Worm (Caenorhabditis elegans) whole organism, L2 larva: ENCODE measurements around the gene F13H8.6.

Experiments used
- C34F6.9 ChIP-seq: fragments of 150-350 bp; optimal IDR thresholded peaks from 2 replicates; lab custom pipeline; 2014; ENCODE audit warnings: missing biosample characterization, missing genetic modification characterization
- F13H6.1 ChIP-seq: sonication (generic microtip); optimal IDR thresholded peaks from 2 replicates; lab custom pipeline; 2016; ENCODE audit warnings: missing genetic modification characterization, missing compliant biosample characterization
- R02D3.7 ChIP-seq: fragments of 150-350 bp; optimal IDR thresholded peaks from 2 replicates; lab custom pipeline; 2014; ENCODE audit warnings: missing biosample characterization, missing genetic modification characterization
- Y55F3AM.14 ChIP-seq: fragments of 200-800 bp; sonication (Bioruptor generic); optimal IDR thresholded peaks from 2 replicates; lab custom pipeline; 2018; ENCODE audit warnings: mild to moderate bottlenecking, missing genetic modification characterization, missing compliant biosample characterization
- ZK546.5 ChIP-seq: sonication (generic microtip); optimal IDR thresholded peaks from 2 replicates; lab custom pipeline; 2017; ENCODE audit warnings: missing biosample characterization, missing genetic modification characterization
- alr-1 ChIP-seq: fragments of 150-350 bp; optimal IDR thresholded peaks from 2 replicates; lab custom pipeline; 2014; ENCODE audit warnings: missing biosample characterization, missing genetic modification characterization
- blmp-1 ChIP-seq: sonication (generic microtip); optimal IDR thresholded peaks from 2 replicates; lab custom pipeline; 2017; ENCODE audit warnings: missing genetic modification characterization, mild to moderate bottlenecking, missing compliant biosample characterization, antibody characterized with exemption, moderate library complexity; ENCODE audit not compliant: insufficient read depth
- ceh-16 ChIP-seq: fragments of 150-350 bp; optimal IDR thresholded peaks from 2 replicates; lab custom pipeline; 2014; ENCODE audit warnings: missing biosample characterization, missing genetic modification characterization
- ceh-82 ChIP-seq: fragments of 150-350 bp; optimal IDR thresholded peaks from 2 replicates; lab custom pipeline; 2014; ENCODE audit warnings: missing biosample characterization, missing genetic modification characterization
- crh-2 ChIP-seq: sonication (generic microtip); optimal IDR thresholded peaks from 2 replicates; lab custom pipeline; 2017; ENCODE audit warnings: missing biosample characterization, missing genetic modification characterization
- dmd-4 ChIP-seq: sonication (generic microtip); optimal IDR thresholded peaks from 2 replicates; lab custom pipeline; 2017; ENCODE audit warnings: missing biosample characterization, missing genetic modification characterization
- egl-27 ChIP-seq: sonication (generic microtip); optimal IDR thresholded peaks from 3 replicates; lab custom pipeline; 2017; ENCODE audit warnings: missing biosample characterization, missing genetic modification reagents, missing genetic modification characterization
- elt-1 ChIP-seq: fragments of 150-350 bp; optimal IDR thresholded peaks from 2 replicates; lab custom pipeline; 2014; ENCODE audit warnings: missing biosample characterization, missing genetic modification characterization
- elt-3 ChIP-seq: sonication (generic microtip); optimal IDR thresholded peaks from 2 replicates; lab custom pipeline; 2017; ENCODE audit warnings: missing biosample characterization, missing genetic modification characterization
- fos-1 ChIP-seq: fragments of 150-350 bp; optimal IDR thresholded peaks from 2 replicates; lab custom pipeline; 2014; ENCODE audit warnings: missing biosample characterization, missing genetic modification characterization
- gmeb-1 ChIP-seq: fragments of 150-350 bp; optimal IDR thresholded peaks from 2 replicates; lab custom pipeline; 2014; ENCODE audit warnings: missing biosample characterization, missing genetic modification characterization
- lin-11 ChIP-seq: fragments of 150-350 bp; sonication (generic microtip); optimal IDR thresholded peaks from 2 replicates; lab custom pipeline; 2014; ENCODE audit warnings: missing biosample characterization, missing genetic modification characterization, inconsistent platforms, mixed read lengths
- lin-13 ChIP-seq: fragments of 150-350 bp; optimal IDR thresholded peaks from 2 replicates; lab custom pipeline; 2014; ENCODE audit warnings: missing biosample characterization, missing genetic modification reagents, missing genetic modification characterization
- lin-39 ChIP-seq: fragments of 150-350 bp; optimal IDR thresholded peaks from 2 replicates; lab custom pipeline; 2014; ENCODE audit warnings: missing biosample characterization, missing genetic modification reagents, missing genetic modification characterization
- mab-5 ChIP-seq: fragments of 150-350 bp; optimal IDR thresholded peaks from 2 replicates; lab custom pipeline; 2014; ENCODE audit warnings: missing biosample characterization, missing genetic modification characterization
- mbf-1 ChIP-seq: sonication (generic microtip); optimal IDR thresholded peaks from 2 replicates; lab custom pipeline; 2017; ENCODE audit warnings: missing biosample characterization, missing genetic modification characterization
- mdl-1 ChIP-seq, 2 experiments: fragments of 150-350 bp in 1 of 2; sonication (generic microtip) in 1 of 2; optimal IDR thresholded peaks; 2 replicates each; lab custom pipeline; 2017; ENCODE audit warnings: missing biosample characterization in 2 of 2, missing genetic modification characterization in 2 of 2
- nhr-10 ChIP-seq: sonication (generic microtip); optimal IDR thresholded peaks from 2 replicates; lab custom pipeline; 2017; ENCODE audit warnings: missing biosample characterization, missing genetic modification characterization
- nhr-11 ChIP-seq: fragments of 150-350 bp; optimal IDR thresholded peaks from 2 replicates; lab custom pipeline; 2014; ENCODE audit warnings: missing biosample characterization, missing genetic modification characterization
- nhr-12 ChIP-seq: fragments of 150-350 bp; optimal IDR thresholded peaks from 2 replicates; lab custom pipeline; 2014; ENCODE audit warnings: missing biosample characterization, missing genetic modification characterization
- nhr-129 ChIP-seq: fragments of 150-350 bp; optimal IDR thresholded peaks from 2 replicates; lab custom pipeline; 2014; ENCODE audit warnings: missing biosample characterization, missing genetic modification characterization
- nhr-21 ChIP-seq: fragments of 150-350 bp; optimal IDR thresholded peaks from 2 replicates; lab custom pipeline; 2014; ENCODE audit warnings: missing biosample characterization, missing genetic modification characterization
- nhr-23 ChIP-seq: fragments of 150-350 bp; optimal IDR thresholded peaks from 2 replicates; lab custom pipeline; 2014; ENCODE audit warnings: missing biosample characterization, missing genetic modification reagents, missing genetic modification characterization
- nhr-237 ChIP-seq: fragments of 150-350 bp; optimal IDR thresholded peaks from 2 replicates; lab custom pipeline; 2014; ENCODE audit warnings: missing biosample characterization, missing genetic modification characterization
- nhr-25 ChIP-seq: fragments of 150-350 bp; sonication (generic microtip); optimal IDR thresholded peaks from 3 replicates; lab custom pipeline; 2014; ENCODE audit warnings: missing biosample characterization, missing genetic modification characterization
- nhr-6 ChIP-seq: fragments of 150-350 bp; optimal IDR thresholded peaks from 2 replicates; lab custom pipeline; 2014; ENCODE audit warnings: missing biosample characterization, missing genetic modification characterization
- peb-1 ChIP-seq: fragments of 150-350 bp; optimal IDR thresholded peaks from 2 replicates; lab custom pipeline; 2014; ENCODE audit warnings: missing biosample characterization, missing genetic modification characterization
- sem-4 ChIP-seq: fragments of 150-350 bp; optimal IDR thresholded peaks from 2 replicates; lab custom pipeline; 2014; ENCODE audit warnings: missing biosample characterization, missing genetic modification reagents, missing genetic modification characterization
- skn-1 ChIP-seq: sonication (generic microtip); optimal IDR thresholded peaks from 2 replicates; lab custom pipeline; 2017; ENCODE audit warnings: missing biosample characterization, missing genetic modification characterization
- sma-9 ChIP-seq, 2 experiments: fragments of 150-350 bp in 1 of 2; sonication (generic microtip) in 1 of 2; optimal IDR thresholded peaks; 2 replicates each; lab custom pipeline; 2014 to 2016; ENCODE audit warnings: missing genetic modification characterization in 2 of 2, mild to moderate bottlenecking in 1 of 2, missing biosample characterization in 1 of 2, missing compliant biosample characterization in 1 of 2, missing genetic modification reagents in 1 of 2, moderate library complexity in 1 of 2
- snpc-4 ChIP-seq: fragments of 150-350 bp; optimal IDR thresholded peaks from 2 replicates; lab custom pipeline; 2014; ENCODE audit warnings: missing biosample characterization, missing genetic modification characterization
- unc-39 ChIP-seq: fragments of 150-350 bp; optimal IDR thresholded peaks from 2 replicates; lab custom pipeline; 2014; ENCODE audit warnings: missing biosample characterization, missing genetic modification characterization
- unc-55 ChIP-seq: fragments of 150-350 bp; sonication (generic microtip); optimal IDR thresholded peaks from 3 replicates; lab custom pipeline; 2014; ENCODE audit warnings: missing biosample characterization, missing genetic modification reagents, missing genetic modification characterization
- unc-62 ChIP-seq: fragments of 150-350 bp; optimal IDR thresholded peaks from 2 replicates; lab custom pipeline; 2014; ENCODE audit warnings: missing biosample characterization, missing genetic modification reagents, missing genetic modification characterization
- zag-1 ChIP-seq: fragments of 150-350 bp; optimal IDR thresholded peaks from 2 replicates; lab custom pipeline; 2014; ENCODE audit warnings: missing biosample characterization, missing genetic modification characterization
- ztf-1 ChIP-seq: fragments of 200-800 bp; sonication (Bioruptor generic); conservative IDR thresholded peaks from 2 replicates; pipeline ENCODE4 v1.3.6; 2022; ENCODE audit warnings: missing genetic modification characterization, missing compliant biosample characterization
- ztf-11 ChIP-seq: sonication (generic microtip); optimal IDR thresholded peaks from 2 replicates; lab custom pipeline; 2017; ENCODE audit warnings: missing biosample characterization, missing genetic modification characterization

Gene F13H8.6

ce11 chrII:6286865-6287264, at the start of gene F13H8.6:
Gene F13H8.6 (minus strand): TSS chrII:6286965.
- TF ChIP-seq mab-5 (no peak), alr-1 (tag; lab: Kevin White, UChicago) (no peak), nhr-25 (tag; lab: Kevin White, UChicago) (no peak), sem-4 (tag; lab: Kevin White, UChicago) (no peak), ZK546.5 (tag; lab: Kevin White, UChicago) (no peak)

- TF ChIP-seq fos-1 (peak; percentile 53), nhr-10 (tag; lab: Kevin White, UChicago) (no peak), lin-11 (tag; lab: Kevin White, UChicago) (peak; percentile 20), nhr-21 (tag; lab: Kevin White, UChicago) (peak; percentile 23)
Observed at ce11 chrII:6335358-6335757, 48.6 kb upstream of the F13H8.6 start, which contains the start of gene C32D5.14. Gene C32D5.14 (plus strand): TSS chrII:6335488.

DNA sequence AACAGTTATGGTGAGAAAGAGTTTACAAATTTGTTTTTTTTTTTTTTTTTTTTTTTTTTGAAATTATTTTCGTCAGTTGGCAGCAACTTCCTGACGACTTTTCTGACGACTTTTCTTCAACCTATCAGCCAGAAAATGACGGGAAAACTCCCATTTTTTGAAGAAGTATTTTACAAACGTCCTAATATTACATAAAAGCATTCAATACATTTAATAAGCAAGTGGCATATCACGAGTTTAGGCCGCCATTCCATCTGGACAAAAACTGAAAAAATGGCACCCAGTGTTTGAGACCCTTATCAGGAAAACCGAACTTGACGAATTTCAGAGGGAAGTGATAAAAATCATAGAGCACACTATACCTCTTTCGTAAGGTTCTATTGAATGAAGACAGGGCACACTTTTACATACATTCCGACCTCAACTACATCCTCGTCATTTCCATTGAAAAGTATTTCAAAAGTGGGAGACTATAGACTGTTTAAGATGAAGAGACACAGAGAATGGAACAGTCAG, 48.0 kb upstream of the F13H8.6 start:
- TF ChIP-seq unc-55 (GFP tag; lab: Kevin White, UChicago) (no peak), fos-1 (peak; percentile 33)

DNA sequence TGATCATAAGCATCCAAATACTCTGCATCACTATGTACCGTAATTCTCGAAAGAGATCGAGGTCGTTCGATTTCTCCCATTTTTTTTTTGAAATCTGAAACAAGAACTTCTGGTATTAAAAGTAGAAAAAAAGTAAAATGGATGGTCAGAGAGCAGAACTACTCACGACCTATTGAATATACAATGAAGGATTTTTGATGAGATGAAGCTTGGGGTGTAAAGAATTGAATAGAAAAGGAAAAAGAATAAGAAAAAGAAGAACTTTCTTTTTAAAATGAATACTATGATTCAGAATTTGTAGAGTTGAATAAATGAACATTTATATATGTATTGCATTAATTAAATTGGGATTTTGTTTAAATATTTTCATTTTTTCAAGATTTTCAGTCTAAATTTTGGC, 47.1 kb upstream of the F13H8.6 start, which contains the start of gene ttc-39B:
TSS of gene ttc-39B (minus strand) at position 101 of the 400 bp plus-strand sequence.
- TF ChIP-seq lin-11 (tag; lab: Kevin White, UChicago): no peak

- TF ChIP-seq lin-39 (tag; lab: Kevin White, UChicago): no peak
- peak; percentile 84 for TF ChIP-seq mab-5
- peak; percentile 92 for TF ChIP-seq nhr-25 (tag; lab: Kevin White, UChicago)
- no peak for TF ChIP-seq elt-3 (tag; lab: Kevin White, UChicago)
- peak; percentile 90 for TF ChIP-seq gmeb-1
- peak; percentile 93 for TF ChIP-seq sem-4 (tag; lab: Kevin White, UChicago)
- peak; percentile 98 for TF ChIP-seq C34F6.9 (tag; lab: Kevin White, UChicago)
- TF ChIP-seq skn-1 (tag; lab: Kevin White, UChicago): no peak
- TF ChIP-seq nhr-12 (tag; lab: Kevin White, UChicago): no peak
- peak; percentile 68 for TF ChIP-seq ceh-82
- peak; percentile 91 for TF ChIP-seq ceh-16 (tag; lab: Kevin White, UChicago)
- peak; percentile 85 for TF ChIP-seq nhr-6 (tag; lab: Kevin White, UChicago)
- peak; percentile 78 for TF ChIP-seq Y55F3AM.14 (GFP tag; lab: Kevin White, UChicago)
- no peak for TF ChIP-seq elt-1
- peak; percentile 61 for TF ChIP-seq ztf-11 (tag; lab: Kevin White, UChicago)
- TF ChIP-seq mdl-1 (tag; optimal IDR thresholded peaks at IDR 0.05; lab: Kevin White, UChicago): peak; percentile 18 to 91
- peak; percentile 50 for TF ChIP-seq R02D3.7 (tag; lab: Kevin White, UChicago)
- TF ChIP-seq dmd-4 (tag; lab: Kevin White, UChicago): no peak
- peak; percentile 59 for TF ChIP-seq unc-62
- peak; percentile 96 for TF ChIP-seq unc-55 (GFP tag; lab: Kevin White, UChicago)
- TF ChIP-seq egl-27 (tag; lab: Kevin White, UChicago): peak; percentile 85
- TF ChIP-seq nhr-23: no peak
- peak; percentile 20 for TF ChIP-seq nhr-237
- TF ChIP-seq nhr-129 (tag; lab: Kevin White, UChicago): peak; percentile 96
- TF ChIP-seq ZK546.5 (tag; lab: Kevin White, UChicago): peak; percentile 27
- peak; percentile 88 for TF ChIP-seq snpc-4 (tag; lab: Kevin White, UChicago)
- no peak for TF ChIP-seq alr-1 (tag; lab: Kevin White, UChicago)
- TF ChIP-seq peb-1 (tag; lab: Kevin White, UChicago): no peak
- peak; percentile 78 for TF ChIP-seq nhr-10 (tag; lab: Kevin White, UChicago)
- TF ChIP-seq ztf-1 (GFP tag; lab: Robert Waterston, UW): no peak
- TF ChIP-seq fos-1: peak; percentile 96
- peak; percentile 89 for TF ChIP-seq lin-11 (tag; lab: Kevin White, UChicago)
- no peak for TF ChIP-seq unc-39 (tag; lab: Kevin White, UChicago)
- TF ChIP-seq zag-1 (tag; lab: Kevin White, UChicago): peak; percentile 72
- TF ChIP-seq F13H6.1 (tag; lab: Kevin White, UChicago): peak; percentile 92
- TF ChIP-seq crh-2 (tag; lab: Kevin White, UChicago): peak; percentile 97
- no peak for TF ChIP-seq mbf-1 (tag; lab: Kevin White, UChicago)
- no peak for TF ChIP-seq nhr-11 (tag; lab: Kevin White, UChicago)
- TF ChIP-seq blmp-1 (tag; lab: Kevin White, UChicago): peak; percentile 54
- TF ChIP-seq sma-9 (GFP tag; optimal IDR thresholded peaks at IDR 0.05; lab: Kevin White, UChicago): peak; percentile 92
- TF ChIP-seq sma-9 (tag; optimal IDR thresholded peaks at IDR 0.05; lab: Kevin White, UChicago): no peak
- peak; percentile 93 for TF ChIP-seq lin-13
Observed at ce11 chrII:6331222-6331830, 44.6 kb upstream of the F13H8.6 start, which contains the start of gene set-4. Gene set-4 (minus strand): TSS chrII:6331341.
